Fruit fly (Drosophila melanogaster) whole organism, embryonic: ENCODE measurements around the gene Wdr62.

Experiments used
- Awh ChIP-seq: fragments of 200-800 bp; sonication (Bioruptor generic); IDR thresholded peaks from 2 replicates; pipeline ENCODE4, ENCODE4 v1.3.6; 2022; ENCODE audit warnings: missing biosample characterization, missing genetic modification characterization
- CG11504 ChIP-seq: fragments of 200-800 bp; sonication (Bioruptor generic); optimal IDR thresholded peaks from 3 replicates; lab custom pipeline; 2019; ENCODE audit warnings: missing biosample characterization, mild to moderate bottlenecking, missing genetic modification characterization, moderate library complexity
- CG11560 ChIP-seq: fragments of 200-800 bp; sonication (Bioruptor generic); IDR thresholded peaks from 3 replicates; pipeline ENCODE4 v1.3.6; 2022; ENCODE audit warnings: missing biosample characterization, missing genetic modification characterization
- CG11695 ChIP-seq: fragments of 200-800 bp; sonication (Bioruptor generic); IDR thresholded peaks from 3 replicates; pipeline ENCODE4 v1.3.6; 2022; ENCODE audit warnings: missing biosample characterization, missing genetic modification characterization
- CG12236 ChIP-seq: fragments of 200-800 bp; sonication (Bioruptor generic); optimal IDR thresholded peaks from 2 replicates; lab custom pipeline; 2016; ENCODE audit warnings: missing biosample characterization, missing genetic modification characterization
- CG12769 ChIP-seq: fragments of 200-800 bp; sonication (Bioruptor generic); optimal IDR thresholded peaks from 2 replicates; lab custom pipeline; 2019; ENCODE audit warnings: missing biosample characterization, mild to moderate bottlenecking, missing genetic modification characterization, moderate library complexity
- CG15269 ChIP-seq: fragments of 200-800 bp; sonication (Bioruptor generic); optimal IDR thresholded peaks from 2 replicates; lab custom pipeline; 2018; ENCODE audit warnings: missing biosample characterization, mild to moderate bottlenecking, missing genetic modification characterization, moderate library complexity
- CG16863 ChIP-seq: fragments of 200-800 bp; sonication (Bioruptor generic); optimal IDR thresholded peaks from 3 replicates; lab custom pipeline; 2016; ENCODE audit warnings: missing biosample characterization, missing genetic modification characterization
- CG3407 ChIP-seq: fragments of 200-800 bp; sonication (Bioruptor generic); optimal IDR thresholded peaks from 2 replicates; lab custom pipeline; 2018; ENCODE audit warnings: missing biosample characterization, mild to moderate bottlenecking, missing genetic modification characterization
- CG4617 ChIP-seq: fragments of 200-800 bp; sonication (Bioruptor generic); optimal IDR thresholded peaks from 3 replicates; lab custom pipeline; 2016; ENCODE audit warnings: missing biosample characterization, missing genetic modification characterization, borderline replicate concordance
- CG4730 ChIP-seq: fragments of 200-800 bp; sonication (Bioruptor generic); IDR thresholded peaks from 2 replicates; pipeline ENCODE4 v1.3.6; 2022; ENCODE audit warnings: missing biosample characterization, missing genetic modification characterization
- CG5953 ChIP-seq: fragments of 200-800 bp; sonication (Bioruptor generic); IDR thresholded peaks from 2 replicates; pipeline ENCODE4 v1.3.6; 2022; ENCODE audit warnings: missing biosample characterization, missing genetic modification characterization
- CG6654 ChIP-seq: fragments of 200-800 bp; sonication (Bioruptor generic); optimal IDR thresholded peaks from 2 replicates; lab custom pipeline; 2017; ENCODE audit warnings: missing biosample characterization, mild to moderate bottlenecking, missing genetic modification characterization
- CG7372 ChIP-seq: fragments of 200-800 bp; sonication (Bioruptor generic); IDR thresholded peaks from 2 replicates; pipeline ENCODE4 v1.3.6; 2022; ENCODE audit warnings: missing biosample characterization, missing genetic modification characterization
- CG8089 ChIP-seq: fragments of 200-800 bp; sonication (Bioruptor generic); optimal IDR thresholded peaks from 3 replicates; lab custom pipeline; 2016; ENCODE audit warnings: missing biosample characterization, missing genetic modification characterization
- CG9437 ChIP-seq: fragments of 200-800 bp; sonication (Bioruptor generic); optimal IDR thresholded peaks from 2 replicates; lab custom pipeline; 2018; ENCODE audit warnings: missing biosample characterization, mild to moderate bottlenecking, missing genetic modification characterization
- CG9932 ChIP-seq: fragments of 200-800 bp; sonication (Bioruptor generic); IDR thresholded peaks from 2 replicates; pipeline ENCODE4 v1.3.6; 2022; ENCODE audit warnings: missing biosample characterization, missing genetic modification characterization
- Dip3 ChIP-seq: fragments of 200-800 bp; sonication (Bioruptor generic); optimal IDR thresholded peaks from 3 replicates; lab custom pipeline; 2016; ENCODE audit warnings: missing biosample characterization, missing genetic modification characterization
- Drgx ChIP-seq: fragments of 200-800 bp; sonication (Bioruptor generic); IDR thresholded peaks from 2 replicates; pipeline ENCODE4 v1.3.6; 2022; ENCODE audit warnings: missing biosample characterization, missing genetic modification characterization
- E2f2 ChIP-seq: fragments of 200-800 bp; sonication (Bioruptor generic); IDR thresholded peaks from 2 replicates; pipeline ENCODE4 v1.3.6; 2022; ENCODE audit warnings: missing biosample characterization, missing genetic modification characterization
- Elba2 ChIP-seq: fragments of 200-800 bp; sonication (Bioruptor generic); optimal IDR thresholded peaks from 3 replicates; lab custom pipeline; 2016; ENCODE audit warnings: missing biosample characterization, missing genetic modification characterization
- Hr51 ChIP-seq, 2 experiments: fragments of 200-800 bp; sonication (Bioruptor generic); optimal IDR thresholded peaks; 2 replicates in 1 of 2; 3 replicates in 1 of 2; lab custom pipeline; 2016 to 2018; ENCODE audit warnings: missing biosample characterization in 2 of 2, missing genetic modification characterization in 2 of 2, mild to moderate bottlenecking in 1 of 2, moderate library complexity in 1 of 2
- Jarid2 ChIP-seq: fragments of 200-800 bp; sonication (Bioruptor generic); optimal IDR thresholded peaks from 3 replicates; lab custom pipeline; 2017; ENCODE audit warnings: mild to moderate bottlenecking, missing biosample characterization, missing genetic modification reagents, missing genetic modification characterization
- NC2α ChIP-seq: fragments of 200-800 bp; sonication (Bioruptor generic); optimal IDR thresholded peaks from 2 replicates; lab custom pipeline; 2016; ENCODE audit warnings: missing biosample characterization, missing genetic modification characterization
- NC2β ChIP-seq: fragments of 200-800 bp; sonication (Bioruptor generic); optimal IDR thresholded peaks from 2 replicates; lab custom pipeline; 2016; ENCODE audit warnings: missing biosample characterization, missing genetic modification characterization
- Opbp ChIP-seq: fragments of 200-800 bp; sonication (Bioruptor generic); IDR thresholded peaks from 3 replicates; pipeline ENCODE4 v1.3.6; 2022; ENCODE audit warnings: missing biosample characterization, missing genetic modification characterization; ENCODE audit not compliant: partially characterized antibody
- Optix ChIP-seq: fragments of 200-800 bp; sonication (Bioruptor generic); IDR thresholded peaks from 3 replicates; pipeline ENCODE4 v1.3.6; 2022; ENCODE audit warnings: missing biosample characterization, missing genetic modification characterization
- Spps ChIP-seq: fragments of 200-800 bp; sonication (Bioruptor generic); optimal IDR thresholded peaks from 2 replicates; lab custom pipeline; 2018; ENCODE audit warnings: missing biosample characterization, mild to moderate bottlenecking, missing genetic modification characterization
- Tbp ChIP-seq: fragments of >200 bp; optimal IDR thresholded peaks from 2 replicates; lab custom pipeline; 2018; ENCODE audit warnings: missing biosample characterization, missing genetic modification characterization
- Vsx1 ChIP-seq: fragments of 200-800 bp; sonication (Bioruptor generic); optimal IDR thresholded peaks from 2 replicates; lab custom pipeline; 2017; ENCODE audit warnings: missing biosample characterization, mild to moderate bottlenecking, missing genetic modification characterization, missing genetic modification reagents
- ap ChIP-seq: fragments of 200-800 bp; sonication (Bioruptor generic); IDR thresholded peaks from 2 replicates; pipeline ENCODE4 v1.3.6; 2022; ENCODE audit warnings: missing biosample characterization, missing genetic modification characterization
- ara ChIP-seq: fragments of 200-800 bp; sonication (Bioruptor generic); IDR thresholded peaks from 2 replicates; pipeline ENCODE4 v1.3.6; 2022; ENCODE audit warnings: missing biosample characterization, missing genetic modification characterization
- ase ChIP-seq: fragments of 200-800 bp; sonication (Bioruptor generic); IDR thresholded peaks from 3 replicates; pipeline ENCODE4 v1.3.6; 2022; ENCODE audit warnings: missing biosample characterization, missing genetic modification characterization
- az2 ChIP-seq: fragments of 200-800 bp; sonication (Bioruptor generic); optimal IDR thresholded peaks from 3 replicates; lab custom pipeline; 2016; ENCODE audit warnings: missing biosample characterization, missing genetic modification characterization
- dan ChIP-seq: fragments of 200-800 bp; sonication (Bioruptor generic); IDR thresholded peaks from 2 replicates; pipeline ENCODE4 v1.3.6; 2022; ENCODE audit warnings: missing biosample characterization, missing genetic modification characterization
- en ChIP-seq: fragments of 200-800 bp; sonication (Bioruptor generic); optimal IDR thresholded peaks from 2 replicates; lab custom pipeline; 2016; ENCODE audit warnings: missing biosample characterization, missing genetic modification characterization
- hth ChIP-seq: fragments of >200 bp; optimal IDR thresholded peaks from 2 replicates; lab custom pipeline; 2017; ENCODE audit warnings: inconsistent platforms
- ken ChIP-seq: fragments of 200-800 bp; sonication (Bioruptor generic); IDR thresholded peaks from 3 replicates; pipeline ENCODE4 v1.3.6; 2022; ENCODE audit warnings: missing biosample characterization, missing genetic modification characterization
- luna ChIP-seq: fragments of 200-800 bp; sonication (Bioruptor generic); optimal IDR thresholded peaks from 2 replicates; lab custom pipeline; 2016; ENCODE audit warnings: missing biosample characterization, missing genetic modification characterization
- mirr ChIP-seq: fragments of 200-800 bp; sonication (Bioruptor generic); optimal IDR thresholded peaks from 3 replicates; lab custom pipeline; 2018; ENCODE audit warnings: missing biosample characterization, mild to moderate bottlenecking, missing genetic modification characterization
- onecut ChIP-seq: fragments of 200-800 bp; sonication (Bioruptor generic); IDR thresholded peaks from 2 replicates; pipeline ENCODE4 v1.3.6; 2022; ENCODE audit warnings: missing biosample characterization, missing genetic modification characterization
- pan ChIP-seq, 4 experiments: fragments of >200 bp in 3 of 4; fragments of 200-800 bp in 1 of 4; sonication (Bioruptor generic) in 1 of 4; optimal IDR thresholded peaks in 3 of 4; IDR thresholded peaks in 1 of 4; 2 replicates each; pipeline versions ENCODE4 v1.3.6 to Lab custom; 2017 to 2022; ENCODE audit warnings: missing biosample characterization in 2 of 4, missing genetic modification characterization in 2 of 4, mixed read lengths in 1 of 4
- pros ChIP-seq: fragments of 200-800 bp; sonication (Bioruptor generic); optimal IDR thresholded peaks from 3 replicates; lab custom pipeline; 2019; ENCODE audit warnings: missing biosample characterization, mild to moderate bottlenecking, missing genetic modification characterization, moderate library complexity
- rib ChIP-seq: fragments of 200-800 bp; sonication (Bioruptor generic); IDR thresholded peaks from 2 replicates; pipeline ENCODE4 v1.3.6; 2022; ENCODE audit warnings: missing biosample characterization, missing genetic modification characterization
- sim ChIP-seq: fragments of 200-800 bp; sonication (Bioruptor generic); IDR thresholded peaks from 2 replicates; pipeline ENCODE4 v1.3.6; 2022; ENCODE audit warnings: missing biosample characterization, missing genetic modification characterization
- so ChIP-seq: fragments of 200-800 bp; sonication (Bioruptor generic); IDR thresholded peaks from 3 replicates; pipeline ENCODE4 v1.3.6; 2022; ENCODE audit warnings: missing biosample characterization, missing genetic modification characterization
- unc-4 ChIP-seq: fragments of 200-800 bp; sonication (Bioruptor generic); IDR thresholded peaks from 2 replicates; pipeline ENCODE4 v1.3.6; 2022; ENCODE audit warnings: missing biosample characterization, missing genetic modification characterization; ENCODE audit not compliant: partially characterized antibody
- wdn ChIP-seq: fragments of 200-800 bp; sonication (Bioruptor generic); IDR thresholded peaks from 2 replicates; pipeline ENCODE4 v1.3.6; 2022; ENCODE audit warnings: missing biosample characterization, missing genetic modification characterization
- wor ChIP-seq: fragments of 200-800 bp; sonication (Bioruptor generic); IDR thresholded peaks from 2 replicates; pipeline ENCODE4 v1.3.6; 2022; ENCODE audit warnings: missing biosample characterization, missing genetic modification characterization

Wdr62 gene

DNA sequence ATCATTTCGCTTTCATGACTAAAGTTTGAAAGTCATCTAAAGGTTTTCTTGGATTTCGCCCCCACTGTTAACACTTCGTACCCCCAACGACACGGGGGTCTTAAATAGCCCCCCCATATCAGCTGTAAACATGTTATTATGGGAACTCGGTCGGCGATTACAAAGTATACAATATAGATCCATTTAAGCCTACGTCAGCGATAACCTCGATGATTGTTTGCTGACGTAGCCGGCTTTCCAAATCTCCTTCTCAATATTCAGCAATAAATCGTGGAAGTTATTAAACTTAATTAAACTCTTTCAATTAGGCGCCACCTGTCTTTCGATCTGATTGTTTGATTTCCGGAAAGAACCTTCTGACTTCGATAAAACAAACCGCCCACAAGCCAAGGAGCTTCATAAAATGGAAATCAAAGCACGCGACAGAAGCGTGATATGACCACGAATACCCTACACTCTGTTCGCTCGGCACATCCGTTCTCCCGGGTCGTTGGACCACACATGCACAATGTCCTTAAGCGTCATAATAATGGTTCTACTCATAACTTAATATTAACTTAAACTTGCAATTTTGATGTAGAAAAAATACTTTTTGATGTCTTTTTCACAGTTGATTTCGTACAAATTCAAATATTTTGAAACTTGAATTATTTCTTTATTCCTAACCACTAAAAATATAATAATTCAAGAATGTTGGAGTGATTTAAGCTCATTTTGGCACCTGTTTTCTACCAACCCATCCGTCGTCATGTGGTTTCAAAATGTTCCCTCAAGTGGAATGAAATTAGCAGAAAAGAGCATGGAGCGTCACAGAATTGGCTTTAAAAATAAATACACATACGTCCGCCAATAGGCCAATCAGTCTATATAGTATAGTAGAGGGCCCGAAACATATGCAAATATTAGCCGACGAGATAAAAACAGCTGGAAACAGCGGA is 102.2 kb downstream of the Wdr62 start (continued):
- no peak for TF ChIP-seq Optix (GFP tag; lab: Robert Waterston, UW)
- TF ChIP-seq CG11695 (GFP tag; lab: Robert Waterston, UW) = peak; percentile 47; the same call in 1 of the 3 replicates
- TF ChIP-seq Tbp (GFP tag; lab: Kevin White, UChicago) = no peak
- no peak for TF ChIP-seq onecut (GFP tag; lab: Robert Waterston, UW)
- TF ChIP-seq E2f2 = peak; percentile 20; the same call in 1 of the 2 replicates
- TF ChIP-seq en (GFP tag; lab: Kevin White, UChicago) = peak; percentile 16
- no peak for TF ChIP-seq sim (GFP tag; lab: Robert Waterston, UW)
- no peak for TF ChIP-seq NC2α (GFP tag; lab: Kevin White, UChicago)
- no peak for TF ChIP-seq Vsx1 (GFP tag; lab: Kevin White, UChicago)
- 0 out of 2 replicates have a peak, but pooled peaks have one; percentile 10 for TF ChIP-seq ara (GFP tag; lab: Robert Waterston, UW)
- TF ChIP-seq Spps = no peak
- TF ChIP-seq CG16863 (GFP tag; lab: Kevin White, UChicago) = peak; percentile 16
- TF ChIP-seq Jarid2 (GFP tag; lab: Kevin White, UChicago) = no peak
- no peak; the same call in 1 of the 2 replicates for TF ChIP-seq rib (GFP tag; lab: Robert Waterston, UW)
- peak; percentile 93 for TF ChIP-seq mirr (GFP tag; lab: Kevin White, UChicago)
- TF ChIP-seq ase (GFP tag; lab: Robert Waterston, UW) = no peak
- TF ChIP-seq ap = no peak
- TF ChIP-seq CG6654 (GFP tag; lab: Kevin White, UChicago) = peak; percentile 23
- TF ChIP-seq CG3407 (GFP tag; lab: Kevin White, UChicago) = no peak
- peak in 1 of 2 experiments; percentile 67 for TF ChIP-seq Hr51 (GFP tag; optimal IDR thresholded peaks at IDR 0.05; lab: Kevin White, UChicago)
- TF ChIP-seq unc-4 (GFP tag; lab: Robert Waterston, UW) = no peak
- TF ChIP-seq hth (lab: Kevin White, UChicago) = no peak
- peak; percentile 75 for TF ChIP-seq CG9932
- TF ChIP-seq az2 (GFP tag; lab: Kevin White, UChicago) = peak; percentile 19
- peak; percentile 31; the same call in 1 of the 3 replicates for TF ChIP-seq ken (GFP tag; lab: Robert Waterston, UW)
- TF ChIP-seq CG12769 (tag; lab: Kevin White, UChicago) = peak; percentile 47
- peak; percentile 67 for TF ChIP-seq CG15269 (tag; lab: Kevin White, UChicago)
- no peak for TF ChIP-seq Elba2 (GFP tag; lab: Kevin White, UChicago)
- no peak for TF ChIP-seq CG4617 (GFP tag; lab: Kevin White, UChicago)
- peak; percentile 32 for TF ChIP-seq Dip3 (GFP tag; lab: Kevin White, UChicago)
- TF ChIP-seq CG4730 (GFP tag; lab: Robert Waterston, UW) = no peak
- no peak for TF ChIP-seq wor (GFP tag; lab: Robert Waterston, UW)
- no peak for TF ChIP-seq CG7372
- no peak for TF ChIP-seq Awh (GFP tag; lab: Robert Waterston, UW)
- TF ChIP-seq CG12236 (GFP tag; lab: Kevin White, UChicago) = no peak
- TF ChIP-seq wdn = peak; percentile 28; the same call in 1 of the 2 replicates
- TF ChIP-seq Opbp (GFP tag; lab: Robert Waterston, UW) = no peak
- TF ChIP-seq pros (GFP tag; lab: Kevin White, UChicago) = no peak
- peak; percentile 38; the same call in 1 of the 2 replicates for TF ChIP-seq Drgx (GFP tag; lab: Robert Waterston, UW)
- TF ChIP-seq dan (GFP tag; lab: Robert Waterston, UW) = no peak
- no peak for TF ChIP-seq luna
- no peak for TF ChIP-seq CG8089 (GFP tag; lab: Kevin White, UChicago)
- TF ChIP-seq CG11504 (tag; lab: Kevin White, UChicago) = peak; percentile 72
- TF ChIP-seq pan (optimal IDR thresholded peaks at IDR 0.05; lab: Kevin White, UChicago) = no peak
- TF ChIP-seq pan (GFP tag; optimal IDR thresholded peaks at IDR 0.05 in 1 of 2, IDR thresholded peaks at IDR 0.05 in 1 of 2) = peak in 1 of 2 experiments; percentile 65
- no peak for TF ChIP-seq NC2β (GFP tag; lab: Kevin White, UChicago)
- no peak for TF ChIP-seq CG5953
- TF ChIP-seq so (GFP tag; lab: Robert Waterston, UW) = no peak
- TF ChIP-seq CG11560 (tag; lab: Robert Waterston, UW) = 0 out of 3 replicates have a peak, but pooled peaks have one; percentile 45
- peak; percentile 28 for TF ChIP-seq CG9437
